Worm (Caenorhabditis elegans) whole organism, mixed stage, embryonic: ENCODE data around the gene egrh-2.

Source experiments
- M03D4.4 ChIP-seq: sonication (generic microtip); optimal IDR thresholded peaks from 2 replicates; lab custom pipeline; 2017; ENCODE audit warnings: mild to moderate bottlenecking, missing genetic modification characterization, missing compliant biosample characterization
- bed-3 ChIP-seq: fragments of 200-800 bp; sonication (Bioruptor generic); optimal IDR thresholded peaks from 3 replicates; lab custom pipeline; 2018; ENCODE audit warnings: mild to moderate bottlenecking, missing genetic modification characterization, moderate library complexity, missing compliant biosample characterization
- blmp-1 ChIP-seq: fragments of 150-350 bp; optimal IDR thresholded peaks from 2 replicates; lab custom pipeline; 2014; ENCODE audit warnings: missing biosample characterization, missing genetic modification characterization
- ceh-39 ChIP-seq: fragments of 150-350 bp; optimal IDR thresholded peaks from 2 replicates; lab custom pipeline; 2014; ENCODE audit warnings: missing biosample characterization, missing genetic modification characterization
- ceh-43 ChIP-seq: fragments of 200-800 bp; sonication (Bioruptor generic); optimal IDR thresholded peaks from 2 replicates; lab custom pipeline; 2018; ENCODE audit warnings: mild to moderate bottlenecking, missing genetic modification characterization, moderate library complexity, missing compliant biosample characterization
- ceh-83 ChIP-seq: fragments of 200-800 bp; sonication (Bioruptor generic); optimal IDR thresholded peaks from 2 replicates; lab custom pipeline; 2018; ENCODE audit warnings: mild to moderate bottlenecking, missing genetic modification characterization, missing compliant biosample characterization
- ces-1 ChIP-seq: fragments of 150-350 bp; optimal IDR thresholded peaks from 2 replicates; lab custom pipeline; 2014; ENCODE audit warnings: missing biosample characterization, missing genetic modification reagents, missing genetic modification characterization
- cnd-1 ChIP-seq: fragments of 200-800 bp; sonication (Bioruptor generic); optimal IDR thresholded peaks from 2 replicates; lab custom pipeline; 2018; ENCODE audit warnings: mild to moderate bottlenecking, missing genetic modification characterization, missing compliant biosample characterization
- drap-1 ChIP-seq: fragments of 200-800 bp; sonication (Bioruptor generic); optimal IDR thresholded peaks from 3 replicates; lab custom pipeline; 2018; ENCODE audit warnings: mild to moderate bottlenecking, missing genetic modification characterization, missing compliant biosample characterization
- elt-1 ChIP-seq: sonication (generic microtip); optimal IDR thresholded peaks from 2 replicates; lab custom pipeline; 2017; ENCODE audit warnings: missing genetic modification characterization, mild to moderate bottlenecking, missing compliant biosample characterization, antibody characterized with exemption, moderate library complexity, borderline replicate concordance; ENCODE audit not compliant: insufficient read depth
- elt-3 ChIP-seq: fragments of 150-350 bp; optimal IDR thresholded peaks from 2 replicates; lab custom pipeline; 2014; ENCODE audit warnings: missing biosample characterization, missing genetic modification characterization
- flh-1 ChIP-seq: fragments of 200-800 bp; sonication (Bioruptor generic); optimal IDR thresholded peaks from 2 replicates; lab custom pipeline; 2018; ENCODE audit warnings: mild to moderate bottlenecking, missing genetic modification characterization, moderate library complexity, missing compliant biosample characterization
- ham-2 ChIP-seq: fragments of 200-800 bp; sonication (Bioruptor generic); optimal IDR thresholded peaks from 2 replicates; lab custom pipeline; 2018; ENCODE audit warnings: mild to moderate bottlenecking, missing genetic modification characterization, missing compliant biosample characterization
- hlh-1 ChIP-seq: fragments of 150-350 bp; optimal IDR thresholded peaks from 2 replicates; lab custom pipeline; 2014; ENCODE audit warnings: missing biosample characterization, missing genetic modification reagents, missing genetic modification characterization
- lin-13 ChIP-seq: fragments of 150-350 bp; optimal IDR thresholded peaks from 2 replicates; lab custom pipeline; 2014; ENCODE audit warnings: missing biosample characterization, missing genetic modification characterization
- lin-32 ChIP-seq: fragments of 200-800 bp; sonication (Bioruptor generic); optimal IDR thresholded peaks from 2 replicates; lab custom pipeline; 2018; ENCODE audit warnings: mild to moderate bottlenecking, missing genetic modification characterization, missing compliant biosample characterization
- lsy-2 ChIP-seq: fragments of 150-350 bp; optimal IDR thresholded peaks from 2 replicates; lab custom pipeline; 2014; ENCODE audit warnings: missing biosample characterization, missing genetic modification characterization
- mab-5 ChIP-seq: fragments of 150-350 bp; optimal IDR thresholded peaks from 2 replicates; lab custom pipeline; 2014; ENCODE audit warnings: missing biosample characterization, missing genetic modification characterization
- mep-1 ChIP-seq: fragments of 150-350 bp; optimal IDR thresholded peaks from 2 replicates; lab custom pipeline; 2017; ENCODE audit warnings: missing biosample characterization, missing genetic modification reagents, missing genetic modification characterization, inconsistent platforms
- mls-2 ChIP-seq: sonication (generic microtip); optimal IDR thresholded peaks from 2 replicates; lab custom pipeline; 2016; ENCODE audit warnings: mild to moderate bottlenecking, missing genetic modification characterization, moderate library complexity, missing compliant biosample characterization
- nhr-12 ChIP-seq: fragments of 150-350 bp; optimal IDR thresholded peaks from 2 replicates; lab custom pipeline; 2014; ENCODE audit warnings: missing biosample characterization, missing genetic modification characterization
- nhr-2 ChIP-seq: fragments of 150-350 bp; optimal IDR thresholded peaks from 2 replicates; lab custom pipeline; 2014; ENCODE audit warnings: missing biosample characterization, missing genetic modification characterization
- nhr-237 ChIP-seq: fragments of 150-350 bp; optimal IDR thresholded peaks from 2 replicates; lab custom pipeline; 2014; ENCODE audit warnings: missing biosample characterization, missing genetic modification characterization
- nhr-28 ChIP-seq: fragments of 150-350 bp; optimal IDR thresholded peaks from 2 replicates; lab custom pipeline; 2014; ENCODE audit warnings: missing biosample characterization, missing genetic modification characterization
- nhr-76 ChIP-seq: sonication (generic microtip); optimal IDR thresholded peaks from 2 replicates; lab custom pipeline; 2017; ENCODE audit warnings: missing biosample characterization, missing genetic modification characterization
- pha-4 ChIP-seq: fragments of 150-350 bp; optimal IDR thresholded peaks from 2 replicates; lab custom pipeline; 2018; ENCODE audit warnings: missing biosample characterization, missing genetic modification reagents, missing genetic modification characterization
- sem-2 ChIP-seq: fragments of 200-800 bp; sonication (Bioruptor generic); optimal IDR thresholded peaks from 2 replicates; lab custom pipeline; 2018; ENCODE audit warnings: mild to moderate bottlenecking, missing genetic modification characterization, missing compliant biosample characterization
- snpc-4 ChIP-seq: fragments of 150-350 bp; optimal IDR thresholded peaks from 2 replicates; lab custom pipeline; 2014; ENCODE audit warnings: missing biosample characterization, missing genetic modification characterization
- sptf-1 ChIP-seq: sonication (generic microtip); optimal IDR thresholded peaks from 2 replicates; lab custom pipeline; 2017; ENCODE audit warnings: mild to moderate bottlenecking, missing genetic modification characterization, moderate library complexity, missing compliant biosample characterization
- tbx-8 ChIP-seq: fragments of 200-800 bp; sonication (Bioruptor generic); optimal IDR thresholded peaks from 2 replicates; lab custom pipeline; 2018; ENCODE audit warnings: mild to moderate bottlenecking, missing genetic modification characterization, moderate library complexity, missing compliant biosample characterization
- unc-120 ChIP-seq: sonication (generic microtip); optimal IDR thresholded peaks from 2 replicates; lab custom pipeline; 2017; ENCODE audit warnings: missing genetic modification characterization, missing compliant biosample characterization; ENCODE audit not compliant: poor library complexity, severe bottlenecking
- unc-39 ChIP-seq: fragments of 150-350 bp; optimal IDR thresholded peaks from 2 replicates; lab custom pipeline; 2014; ENCODE audit warnings: missing biosample characterization, missing genetic modification characterization
- unc-62 ChIP-seq: fragments of 150-350 bp; optimal IDR thresholded peaks from 2 replicates; lab custom pipeline; 2014; ENCODE audit warnings: missing biosample characterization, missing genetic modification reagents, missing genetic modification characterization
- zip-8 ChIP-seq: fragments of 150-350 bp; optimal IDR thresholded peaks from 2 replicates; lab custom pipeline; 2014; ENCODE audit warnings: missing biosample characterization, missing genetic modification characterization
- ztf-11 ChIP-seq: fragments of 150-350 bp; optimal IDR thresholded peaks from 2 replicates; lab custom pipeline; 2014; ENCODE audit warnings: missing biosample characterization, missing genetic modification characterization

Gene egrh-2

DNA sequence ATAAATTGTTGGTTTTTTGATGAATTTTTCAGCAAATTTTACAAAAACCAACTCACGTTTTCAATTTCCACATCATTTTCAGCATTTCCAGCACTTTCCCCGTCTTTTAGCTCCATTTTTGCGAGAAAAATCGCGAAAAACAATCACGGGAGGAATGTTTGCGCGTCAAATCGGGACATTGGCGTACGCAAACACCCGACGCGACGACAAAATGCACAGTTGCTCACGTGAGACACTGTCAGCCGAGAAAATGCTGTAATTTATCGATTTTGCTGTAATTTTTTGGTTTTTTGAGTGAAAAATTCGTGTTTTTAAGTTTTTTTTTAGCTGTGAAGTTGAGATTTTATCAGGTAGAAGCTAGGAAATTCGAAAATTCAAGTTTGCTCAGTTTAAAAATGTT lies 19.3 kb upstream of the egrh-2 start, which contains the start of gene Y55F3AM.9:
Y55F3AM.9 (minus strand) TSS at position 189 of the 400 bp plus-strand sequence.
- TF ChIP-seq nhr-28 (tag; lab: Kevin White, UChicago) (no peak), ces-1 (peak; percentile 33), snpc-4 (no peak), sptf-1 (tag; lab: Kevin White, UChicago) (peak; percentile 30), unc-39 (tag; lab: Kevin White, UChicago) (no peak), M03D4.4 (tag; lab: Kevin White, UChicago) (no peak), blmp-1 (tag; lab: Kevin White, UChicago) (no peak), cnd-1 (no peak), tbx-8 (GFP tag; lab: Kevin White, UChicago) (no peak), nhr-12 (no peak), lsy-2 (tag; lab: Kevin White, UChicago) (peak; percentile 19), nhr-76 (tag; lab: Kevin White, UChicago) (no peak), pha-4 (no peak), unc-120 (tag; lab: Kevin White, UChicago) (no peak), mab-5 (no peak), ceh-83 (no peak), sem-2 (GFP tag; lab: Kevin White, UChicago) (no peak), nhr-2 (tag; lab: Kevin White, UChicago) (no peak), elt-3 (tag; lab: Kevin White, UChicago) (no peak), drap-1 (no peak), unc-62 (GFP tag; lab: Kevin White, UChicago) (no peak), zip-8 (tag; lab: Kevin White, UChicago) (no peak), mep-1 (tag; lab: Kevin White, UChicago) (peak; percentile 4), ceh-39 (tag; lab: Kevin White, UChicago) (no peak), lin-32 (GFP tag; lab: Kevin White, UChicago) (no peak), elt-1 (no peak), hlh-1 (tag; lab: Kevin White, UChicago) (no peak), flh-1 (no peak), ztf-11 (tag; lab: Kevin White, UChicago) (peak; percentile 11), lin-13 (tag; lab: Kevin White, UChicago) (peak; percentile 46), ceh-43 (GFP tag; lab: Kevin White, UChicago) (no peak), ham-2 (no peak), mls-2 (tag; lab: Kevin White, UChicago) (no peak), bed-3 (no peak), nhr-237 (no peak)
- TF ChIP-seq, all 35 proteins: peak for 6

ce11 chrIV:1006662-1007061 lies 16.4 kb upstream of the egrh-2 start:
- TF ChIP-seq tbx-8 (GFP tag; lab: Kevin White, UChicago) = no peak
- TF ChIP-seq zip-8 (tag; lab: Kevin White, UChicago) = no peak
- no peak for TF ChIP-seq pha-4
- no peak for TF ChIP-seq unc-39 (tag; lab: Kevin White, UChicago)

DNA sequence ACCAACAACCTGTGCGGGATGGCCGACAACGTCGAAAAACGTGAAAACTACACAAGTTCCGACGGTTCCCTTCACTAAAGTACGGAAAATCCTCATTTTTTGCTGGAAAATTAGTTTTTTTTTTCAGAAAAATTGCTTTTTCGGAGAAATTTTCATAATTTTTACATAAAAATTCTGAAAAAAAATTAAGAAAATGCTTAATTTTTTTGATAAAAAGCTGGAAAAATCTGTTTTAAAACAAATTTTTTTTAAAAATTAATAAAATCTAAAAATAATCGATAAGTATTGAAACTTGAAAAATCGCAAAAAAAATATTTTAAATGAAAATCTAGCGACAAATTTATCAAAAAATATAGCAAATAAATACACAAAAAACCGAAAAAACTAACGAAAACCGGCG lies 15.5 kb upstream of the egrh-2 start, which contains the start of gene immp-2:
immp-2 (minus strand) TSS at position 101 of the 400 bp plus-strand sequence.
- TF ChIP-seq ceh-43 (GFP tag; lab: Kevin White, UChicago) = no peak

DNA sequence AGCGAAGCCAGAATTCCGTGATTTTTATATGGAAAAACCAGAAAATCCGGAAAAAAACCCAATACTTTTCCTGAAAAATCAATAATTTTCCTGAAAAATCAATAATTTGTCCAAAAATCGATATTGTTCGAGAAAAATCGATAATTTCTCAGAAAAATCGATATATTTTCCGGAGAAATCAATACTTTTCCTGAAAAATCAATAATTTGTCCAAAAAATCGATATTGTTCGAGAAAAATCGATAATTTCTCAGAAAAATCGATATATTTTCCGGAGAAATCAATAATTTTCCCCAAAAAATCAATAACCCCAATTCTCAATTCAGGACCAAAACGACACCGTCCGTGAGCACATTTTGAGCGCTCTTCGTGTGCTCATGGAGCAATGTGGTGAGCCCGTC lies 10.2 kb upstream of the egrh-2 start:
- no peak for TF ChIP-seq ceh-43 (GFP tag; lab: Kevin White, UChicago)
- no peak for TF ChIP-seq nhr-12
- no peak for TF ChIP-seq lin-13 (tag; lab: Kevin White, UChicago)
- TF ChIP-seq ceh-83 = no peak
- TF ChIP-seq cnd-1 = no peak
- TF ChIP-seq nhr-28 (tag; lab: Kevin White, UChicago) = no peak
- no peak for TF ChIP-seq lsy-2 (tag; lab: Kevin White, UChicago)
- no peak for TF ChIP-seq tbx-8 (GFP tag; lab: Kevin White, UChicago)
- TF ChIP-seq flh-1 = no peak
- no peak for TF ChIP-seq ztf-11 (tag; lab: Kevin White, UChicago)
- no peak for TF ChIP-seq zip-8 (tag; lab: Kevin White, UChicago)
- TF ChIP-seq hlh-1 (tag; lab: Kevin White, UChicago) = no peak
- no peak for TF ChIP-seq mep-1 (tag; lab: Kevin White, UChicago)
